Worm (Caenorhabditis elegans) whole organism, L4/young adult: ENCODE measurements around the gene B0024.11.
"Not testable (repeated sequence)": the region's sequence is repeated elsewhere in the genome, so short reads cannot be mapped to it uniquely, and the experiment has no call there.

ENCODE experiments used
- W03F9.2 ChIP-seq: fragments of 150-350 bp; optimal IDR thresholded peaks from 2 replicates; lab custom pipeline; 2014; ENCODE audit warnings: missing biosample characterization, missing genetic modification characterization
- dao-5 ChIP-seq: sonication (generic microtip); optimal IDR thresholded peaks from 2 replicates; lab custom pipeline; 2016; ENCODE audit warnings: missing genotype, missing genetic modification characterization, moderate library complexity, missing compliant biosample characterization
- him-1 ChIP-seq: sonication (generic microtip); optimal IDR thresholded peaks from 2 replicates; lab custom pipeline; 2016; ENCODE audit warnings: missing genotype, missing genetic modification reagents, missing genetic modification characterization, missing compliant biosample characterization

ce11 chrV:10341905-10342328 lies 22.6 kb upstream of the B0024.11 start, which contains the start of gene K07C5.13:
- not testable (repeated sequence) for TF ChIP-seq him-1 (tag; lab: Kevin White, UChicago); W03F9.2; dao-5 (tag; lab: Kevin White, UChicago)
